Worm (Caenorhabditis elegans) whole organism, late embryonic: ENCODE data around the gene alh-8.

Experiments used
- C08G9.2 ChIP-seq: sonication (generic microtip); optimal IDR thresholded peaks from 2 replicates; lab custom pipeline; 2016; ENCODE audit warnings: mild to moderate bottlenecking, missing genetic modification characterization, moderate library complexity, missing compliant biosample characterization
- K02D7.2 ChIP-seq: sonication (generic microtip); optimal IDR thresholded peaks from 2 replicates; lab custom pipeline; 2017; ENCODE audit warnings: mild to moderate bottlenecking, missing genetic modification characterization, missing compliant biosample characterization
- T23F11.4 ChIP-seq: fragments of 200-800 bp; sonication (Bioruptor generic); optimal IDR thresholded peaks from 2 replicates; lab custom pipeline; 2018; ENCODE audit warnings: mild to moderate bottlenecking, missing genetic modification characterization, missing compliant biosample characterization
- Y22D7AL.16 ChIP-seq: sonication (generic microtip); optimal IDR thresholded peaks from 2 replicates; lab custom pipeline; 2016; ENCODE audit warnings: missing genetic modification characterization, missing compliant biosample characterization
- ahr-1 ChIP-seq: sonication (generic microtip); optimal IDR thresholded peaks from 2 replicates; lab custom pipeline; 2016; ENCODE audit warnings: missing genetic modification characterization, missing compliant biosample characterization
- ceh-14 ChIP-seq: sonication (generic microtip); optimal IDR thresholded peaks from 2 replicates; lab custom pipeline; 2016; ENCODE audit warnings: missing genotype, missing genetic modification characterization, missing compliant biosample characterization
- ceh-18 ChIP-seq: sonication (generic microtip); optimal IDR thresholded peaks from 2 replicates; lab custom pipeline; 2016; ENCODE audit warnings: missing genetic modification characterization, missing compliant biosample characterization
- ceh-2 ChIP-seq: sonication (generic microtip); optimal IDR thresholded peaks from 2 replicates; lab custom pipeline; 2016; ENCODE audit warnings: missing genotype, missing genetic modification characterization, missing compliant biosample characterization
- ceh-22 ChIP-seq: sonication (generic microtip); optimal IDR thresholded peaks from 2 replicates; lab custom pipeline; 2017; ENCODE audit warnings: missing biosample characterization, missing genetic modification characterization
- ceh-30 ChIP-seq: fragments of 150-350 bp; optimal IDR thresholded peaks from 2 replicates; lab custom pipeline; 2014; ENCODE audit warnings: missing biosample characterization, missing genetic modification characterization
- ceh-31 ChIP-seq: sonication (generic microtip); optimal IDR thresholded peaks from 2 replicates; lab custom pipeline; 2016; ENCODE audit warnings: missing genetic modification characterization, missing compliant biosample characterization
- ceh-34 ChIP-seq: sonication (generic microtip); optimal IDR thresholded peaks from 2 replicates; lab custom pipeline; 2016; ENCODE audit warnings: mild to moderate bottlenecking, missing genetic modification characterization, missing compliant biosample characterization
- ceh-48 ChIP-seq: sonication (generic microtip); optimal IDR thresholded peaks from 2 replicates; lab custom pipeline; 2016; ENCODE audit warnings: missing genetic modification characterization, inconsistent platforms, missing compliant biosample characterization
- ceh-6 ChIP-seq: fragments of 200-800 bp; sonication (Bioruptor generic); optimal IDR thresholded peaks from 2 replicates; lab custom pipeline; 2018; ENCODE audit warnings: mild to moderate bottlenecking, missing genetic modification characterization, missing compliant biosample characterization
- ceh-9 ChIP-seq: sonication (generic microtip); optimal IDR thresholded peaks from 2 replicates; lab custom pipeline; 2016; ENCODE audit warnings: mild to moderate bottlenecking, missing genetic modification characterization, inconsistent platforms, missing compliant biosample characterization
- che-1 ChIP-seq: sonication (generic microtip); optimal IDR thresholded peaks from 2 replicates; lab custom pipeline; 2016; ENCODE audit warnings: mild to moderate bottlenecking, missing genetic modification characterization, missing compliant biosample characterization
- elt-4 ChIP-seq: sonication (generic microtip); optimal IDR thresholded peaks from 2 replicates; lab custom pipeline; 2016; ENCODE audit warnings: missing genetic modification characterization, missing compliant biosample characterization
- gmeb-2 ChIP-seq: sonication (generic microtip); optimal IDR thresholded peaks from 2 replicates; lab custom pipeline; 2016; ENCODE audit warnings: missing genetic modification characterization, inconsistent platforms, missing compliant biosample characterization
- hlh-13 ChIP-seq: fragments of 200-800 bp; sonication (Bioruptor generic); optimal IDR thresholded peaks from 2 replicates; lab custom pipeline; 2018; ENCODE audit warnings: mild to moderate bottlenecking, missing genetic modification characterization, missing compliant biosample characterization
- hlh-15 ChIP-seq: sonication (generic microtip); optimal IDR thresholded peaks from 2 replicates; lab custom pipeline; 2016; ENCODE audit warnings: missing genetic modification characterization, missing compliant biosample characterization
- hlh-30 ChIP-seq: sonication (generic microtip); optimal IDR thresholded peaks from 2 replicates; lab custom pipeline; 2017; ENCODE audit warnings: antibody characterized with exemption, missing genetic modification characterization, missing compliant biosample characterization; ENCODE audit not compliant: insufficient read depth
- hlh-8 ChIP-seq: sonication (generic microtip); optimal IDR thresholded peaks from 2 replicates; lab custom pipeline; 2016; ENCODE audit warnings: missing genotype, missing genetic modification characterization, missing compliant biosample characterization
- lim-6 ChIP-seq: sonication (generic microtip); optimal IDR thresholded peaks from 2 replicates; lab custom pipeline; 2016; ENCODE audit warnings: missing genetic modification characterization, missing compliant biosample characterization
- madf-2 ChIP-seq: sonication (generic microtip); optimal IDR thresholded peaks from 2 replicates; lab custom pipeline; 2017; ENCODE audit warnings: missing genetic modification characterization, missing compliant biosample characterization
- mec-3 ChIP-seq: sonication (generic microtip); optimal IDR thresholded peaks from 2 replicates; lab custom pipeline; 2016; ENCODE audit warnings: borderline replicate concordance, missing genetic modification characterization, missing compliant biosample characterization
- nfya-1 ChIP-seq: sonication (generic microtip); optimal IDR thresholded peaks from 2 replicates; lab custom pipeline; 2017; ENCODE audit warnings: missing genetic modification characterization, mild to moderate bottlenecking, missing compliant biosample characterization, antibody characterized with exemption, moderate library complexity
- nhr-11 ChIP-seq: fragments of 150-350 bp; optimal IDR thresholded peaks from 2 replicates; lab custom pipeline; 2014; ENCODE audit warnings: missing biosample characterization, missing genetic modification characterization
- nhr-232 ChIP-seq: sonication (generic microtip); optimal IDR thresholded peaks from 2 replicates; lab custom pipeline; 2016; ENCODE audit warnings: missing genetic modification characterization, missing compliant biosample characterization
- npax-4 ChIP-seq: sonication (generic microtip); optimal IDR thresholded peaks from 2 replicates; lab custom pipeline; 2016; ENCODE audit warnings: missing genetic modification characterization, missing compliant biosample characterization
- pag-3 ChIP-seq: sonication (generic microtip); optimal IDR thresholded peaks from 2 replicates; lab custom pipeline; 2016; ENCODE audit warnings: missing compliant biosample characterization, missing genetic modification characterization, borderline replicate concordance
- pax-1 ChIP-seq: fragments of 150-350 bp; optimal IDR thresholded peaks from 2 replicates; lab custom pipeline; 2014; ENCODE audit warnings: missing biosample characterization, missing genetic modification characterization
- pqm-1 ChIP-seq: sonication (generic microtip); optimal IDR thresholded peaks from 2 replicates; lab custom pipeline; 2016; ENCODE audit warnings: missing genetic modification characterization, missing compliant biosample characterization
- pros-1 ChIP-seq: fragments of 150-350 bp; optimal IDR thresholded peaks from 2 replicates; lab custom pipeline; 2014; ENCODE audit warnings: missing biosample characterization, missing genetic modification reagents, missing genetic modification characterization
- rnt-1 ChIP-seq: sonication (generic microtip); optimal IDR thresholded peaks from 2 replicates; lab custom pipeline; 2016; ENCODE audit warnings: missing genetic modification characterization, missing compliant biosample characterization
- sdc-2 ChIP-seq: sonication (generic microtip); optimal IDR thresholded peaks from 2 replicates; lab custom pipeline; 2016; ENCODE audit warnings: missing genotype, missing genetic modification characterization, missing compliant biosample characterization
- sox-4 ChIP-seq: sonication (generic microtip); optimal IDR thresholded peaks from 2 replicates; lab custom pipeline; 2017; ENCODE audit warnings: mild to moderate bottlenecking, missing genetic modification characterization, inconsistent platforms, missing compliant biosample characterization
- syd-9 ChIP-seq: sonication (generic microtip); optimal IDR thresholded peaks from 2 replicates; lab custom pipeline; 2016; ENCODE audit warnings: mild to moderate bottlenecking, missing genetic modification characterization, moderate library complexity, missing compliant biosample characterization
- tbx-2 ChIP-seq: sonication (generic microtip); optimal IDR thresholded peaks from 2 replicates; lab custom pipeline; 2016; ENCODE audit warnings: missing genetic modification characterization, missing compliant biosample characterization
- unc-3 ChIP-seq, 2 experiments: fragments of 200-800 bp in 1 of 2; sonication (Bioruptor generic) in 1 of 2; sonication (generic microtip) in 1 of 2; conservative IDR thresholded peaks in 1 of 2; optimal IDR thresholded peaks in 1 of 2; 2 replicates each; pipeline versions ENCODE4 v1.3.6 to Lab custom; 2016 to 2022; ENCODE audit warnings: missing compliant biosample characterization in 2 of 2, missing genetic modification characterization in 2 of 2, missing genetic modification reagents in 1 of 2
- unc-42 ChIP-seq: sonication (generic microtip); optimal IDR thresholded peaks from 2 replicates; lab custom pipeline; 2016; ENCODE audit warnings: missing genotype, missing genetic modification characterization, missing compliant biosample characterization
- unc-55 ChIP-seq: sonication (generic microtip); optimal IDR thresholded peaks from 2 replicates; lab custom pipeline; 2017; ENCODE audit warnings: missing biosample characterization, missing genetic modification reagents, missing genetic modification characterization

alh-8 gene

ce11 chrII:11728545-11729105 lies at the start of gene alh-8:
Gene alh-8, plus strand, starts transcription at chrII:11729055.
- TF ChIP-seq tbx-2 (tag; lab: Kevin White, UChicago) (peak; percentile 20), nfya-1 (peak; percentile 20), hlh-30 (peak; percentile 73), ceh-9 (tag; lab: Kevin White, UChicago) (no peak), ceh-18 (tag; lab: Kevin White, UChicago) (no peak)
- TF ChIP-seq, all 69 proteins: peak for 3

ce11 chrII:11680220-11680619 lies 48.6 kb upstream of the alh-8 start:
- TF ChIP-seq sox-4 (tag; lab: Kevin White, UChicago) (no peak), gmeb-2 (tag; lab: Kevin White, UChicago) (no peak), pqm-1 (tag; lab: Kevin White, UChicago) (no peak), nfya-1 (no peak), hlh-30 (no peak), unc-42 (tag; lab: Kevin White, UChicago) (no peak), K02D7.2 (tag; lab: Kevin White, UChicago) (no peak), lim-6 (no peak), nhr-232 (tag; lab: Kevin White, UChicago) (no peak), unc-55 (GFP tag; lab: Kevin White, UChicago) (no peak), madf-2 (tag; lab: Kevin White, UChicago) (no peak)

ce11 chrII:11681136-11681824 lies 47.6 kb upstream of the alh-8 start, which contains the start of the genes sfxn-1.4 and C47D12.4:
Gene sfxn-1.4, minus strand, starts transcription at chrII:11681236.
Gene C47D12.4, plus strand, starts transcription at chrII:11681774.
- TF ChIP-seq hlh-8 (tag; lab: Kevin White, UChicago) (no peak), mec-3 (no peak), ceh-34 (tag; lab: Kevin White, UChicago) (no peak), che-1 (tag; lab: Kevin White, UChicago) (no peak), pax-1 (no peak), ceh-22 (tag; lab: Kevin White, UChicago) (no peak)
- TF ChIP-seq, all 69 proteins: peak for 0

ce11 chrII:11685177-11685576 lies 43.7 kb upstream of the alh-8 start, which contains the start of gene C47D12.5:
Gene C47D12.5, minus strand, starts transcription at chrII:11685277.
- TF ChIP-seq ceh-48 (tag; lab: Kevin White, UChicago) (no peak), C08G9.2 (no peak), Y22D7AL.16 (tag; lab: Kevin White, UChicago) (no peak), ceh-18 (tag; lab: Kevin White, UChicago) (no peak), ceh-30 (tag; lab: Kevin White, UChicago) (no peak), sdc-2 (tag; lab: Kevin White, UChicago) (no peak), hlh-13 (GFP tag; lab: Kevin White, UChicago) (no peak)

- TF ChIP-seq sox-4 (tag; lab: Kevin White, UChicago) (no peak), sdc-2 (tag; lab: Kevin White, UChicago) (no peak), pros-1 (tag; lab: Kevin White, UChicago) (no peak), hlh-15 (tag; lab: Kevin White, UChicago) (no peak), ahr-1 (tag; lab: Kevin White, UChicago) (no peak), unc-42 (tag; lab: Kevin White, UChicago) (peak; percentile 59), elt-4 (tag; lab: Kevin White, UChicago) (no peak), pax-1 (no peak), T23F11.4 (GFP tag; lab: Kevin White, UChicago) (no peak), npax-4 (no peak), unc-3 (GFP tag; conservative IDR thresholded peaks at IDR 0.05; lab: Robert Waterston, UW) (no peak), unc-3 (tag; optimal IDR thresholded peaks at IDR 0.05; lab: Kevin White, UChicago) (no peak), nfya-1 (peak; percentile 29), ceh-6 (GFP tag; lab: Kevin White, UChicago) (no peak), hlh-8 (tag; lab: Kevin White, UChicago) (peak; percentile 73), nhr-11 (tag; lab: Kevin White, UChicago) (no peak), rnt-1 (no peak), ceh-18 (tag; lab: Kevin White, UChicago) (no peak), unc-55 (GFP tag; lab: Kevin White, UChicago) (peak; percentile 8), ceh-31 (tag; lab: Kevin White, UChicago) (peak; percentile 1), ceh-14 (tag; lab: Kevin White, UChicago) (no peak), ceh-22 (tag; lab: Kevin White, UChicago) (no peak), syd-9 (tag; lab: Kevin White, UChicago) (no peak), ceh-9 (tag; lab: Kevin White, UChicago) (no peak), Y22D7AL.16 (tag; lab: Kevin White, UChicago) (no peak), ceh-34 (tag; lab: Kevin White, UChicago) (no peak), ceh-2 (tag; lab: Kevin White, UChicago) (no peak), tbx-2 (tag; lab: Kevin White, UChicago) (no peak), pag-3 (tag; lab: Kevin White, UChicago) (no peak)
These were observed 40.8 kb upstream of the alh-8 start for ce11 chrII:11688011-11688410.
